Worm (Caenorhabditis elegans) whole organism, L3 larva: ENCODE data around the gene tsp-4.
"Not testable (repeated sequence)": the region's sequence is repeated elsewhere in the genome, so short reads cannot be mapped to it uniquely, and the experiment has no call there.

Experiments
- ama-1 ChIP-seq: fragments of 150-350 bp; optimal IDR thresholded peaks from 2 replicates; lab custom pipeline; 2018
- ceh-16 ChIP-seq: sonication (generic microtip); optimal IDR thresholded peaks from 2 replicates; lab custom pipeline; 2017; ENCODE audit warnings: missing biosample characterization, missing genetic modification characterization
- lin-15B ChIP-seq: fragments of 150-350 bp; optimal IDR thresholded peaks from 2 replicates; lab custom pipeline; 2014; ENCODE audit warnings: missing biosample characterization, missing genetic modification characterization

- not testable (repeated sequence) for TF ChIP-seq ama-1 (lab: Kevin White, UChicago); ceh-16 (tag; lab: Kevin White, UChicago); lin-15B (tag; lab: Kevin White, UChicago)
Observed at ce11 chrIV:12476942-12477341, 43.1 kb downstream of the tsp-4 start, which contains the start of gene T04A11.1.
